Fruit fly (Drosophila melanogaster) whole organism, prepupa: Measurements from ENCODE around the gene Ced-12.
A peak's percentile ranks its signal among the peaks of the same experiment; 100 is the strongest.

Experiments used
- Blimp-1 ChIP-seq: fragments of 200-800 bp; sonication (Bioruptor generic); optimal IDR thresholded peaks from 3 replicates; lab custom pipeline; 2017; ENCODE audit warnings: missing biosample characterization, missing genetic modification characterization, mild to moderate bottlenecking, moderate library complexity, missing genetic modification reagents
- CG11902 ChIP-seq: fragments of 200-800 bp; sonication (Bioruptor generic); optimal IDR thresholded peaks from 3 replicates; lab custom pipeline; 2016; ENCODE audit warnings: missing biosample characterization, missing genetic modification characterization
- CG15336 ChIP-seq: fragments of 200-800 bp; sonication (Bioruptor generic); IDR thresholded peaks from 2 replicates; pipeline ENCODE4 v1.3.6; 2022; ENCODE audit warnings: missing biosample characterization, missing genetic modification characterization
- CG1621 ChIP-seq: fragments of 200-800 bp; sonication (Bioruptor generic); optimal IDR thresholded peaks from 3 replicates; lab custom pipeline; 2018; ENCODE audit warnings: missing biosample characterization, mild to moderate bottlenecking, missing genetic modification characterization
- CG16779 ChIP-seq: fragments of 200-800 bp; sonication (Bioruptor generic); optimal IDR thresholded peaks from 3 replicates; lab custom pipeline; 2017; ENCODE audit warnings: missing biosample characterization, mild to moderate bottlenecking, missing genetic modification characterization
- CG3032 ChIP-seq: fragments of 200-800 bp; optimal IDR thresholded peaks from 2 replicates; lab custom pipeline; 2019; ENCODE audit warnings: missing biosample characterization, mild to moderate bottlenecking, missing genetic modification characterization, moderate library complexity
- CG32006 ChIP-seq: fragments of 200-800 bp; sonication (Bioruptor generic); optimal IDR thresholded peaks from 3 replicates; lab custom pipeline; 2017; ENCODE audit warnings: missing biosample characterization, mild to moderate bottlenecking, missing genetic modification characterization
- CG34406 ChIP-seq: fragments of 200-800 bp; sonication (Bioruptor generic); optimal IDR thresholded peaks from 3 replicates; lab custom pipeline; 2016; ENCODE audit warnings: missing biosample characterization, missing genetic modification characterization
- CG6163 ChIP-seq: fragments of 200-800 bp; sonication (Bioruptor generic); IDR thresholded peaks from 3 replicates; pipeline ENCODE4 v1.3.6; 2022; ENCODE audit warnings: missing biosample characterization, missing genetic modification characterization
- CG6792 ChIP-seq: fragments of 200-800 bp; sonication (Bioruptor generic); optimal IDR thresholded peaks from 3 replicates; lab custom pipeline; 2016; ENCODE audit warnings: missing biosample characterization, missing genetic modification characterization
- CG7368 ChIP-seq: fragments of 200-800 bp; sonication (Bioruptor generic); optimal IDR thresholded peaks from 3 replicates; lab custom pipeline; 2016; ENCODE audit warnings: missing biosample characterization, missing genetic modification characterization
- CG8319 ChIP-seq: fragments of 200-800 bp; sonication (Bioruptor generic); optimal IDR thresholded peaks from 3 replicates; lab custom pipeline; 2016; ENCODE audit warnings: missing biosample characterization, missing genetic modification characterization
- CG8632 ChIP-seq: fragments of 200-800 bp; sonication (Bioruptor generic); optimal IDR thresholded peaks from 3 replicates; lab custom pipeline; 2016; ENCODE audit warnings: missing biosample characterization, missing genetic modification characterization
- CG9139 ChIP-seq: fragments of 200-800 bp; sonication (Bioruptor generic); optimal IDR thresholded peaks from 3 replicates; lab custom pipeline; 2017; ENCODE audit warnings: missing biosample characterization, mild to moderate bottlenecking, missing genetic modification characterization
- Eip75B ChIP-seq: fragments of 200-800 bp; sonication (Bioruptor generic); optimal IDR thresholded peaks from 3 replicates; lab custom pipeline; 2016; ENCODE audit warnings: missing biosample characterization, missing genetic modification characterization
- Eip93F ChIP-seq: fragments of 200-800 bp; sonication (Bioruptor generic); optimal IDR thresholded peaks from 2 replicates; lab custom pipeline; 2016; ENCODE audit warnings: missing biosample characterization, mild to moderate bottlenecking, missing genetic modification characterization
- Ets96B ChIP-seq: fragments of 200-800 bp; optimal IDR thresholded peaks from 2 replicates; lab custom pipeline; 2019; ENCODE audit warnings: missing biosample characterization, mild to moderate bottlenecking, missing genetic modification characterization, moderate library complexity
- Gug ChIP-seq: fragments of 200-800 bp; sonication (Bioruptor generic); IDR thresholded peaks from 2 replicates; pipeline ENCODE4 v1.3.6; 2022; ENCODE audit warnings: missing biosample characterization, missing genetic modification characterization
- Hr38 ChIP-seq: sonication (Bioruptor generic); optimal IDR thresholded peaks from 2 replicates; lab custom pipeline; 2016; ENCODE audit warnings: missing biosample characterization, missing genetic modification characterization
- Hr39 ChIP-seq: fragments of 200-800 bp; sonication (Bioruptor generic); optimal IDR thresholded peaks from 2 replicates; lab custom pipeline; 2016; ENCODE audit warnings: missing biosample characterization, missing genetic modification characterization
- Hr4 ChIP-seq: fragments of 200-800 bp; sonication (Bioruptor generic); optimal IDR thresholded peaks from 3 replicates; lab custom pipeline; 2016; ENCODE audit warnings: missing biosample characterization, missing genetic modification characterization
- Met ChIP-seq: fragments of 200-800 bp; sonication (Bioruptor generic); optimal IDR thresholded peaks from 3 replicates; lab custom pipeline; 2016; ENCODE audit warnings: missing biosample characterization, missing genetic modification characterization
- OdsH ChIP-seq: fragments of 200-800 bp; sonication (Bioruptor generic); optimal IDR thresholded peaks from 3 replicates; lab custom pipeline; 2016; ENCODE audit warnings: missing biosample characterization, missing genetic modification characterization
- Smox ChIP-seq: fragments of 200-800 bp; sonication (Bioruptor generic); optimal IDR thresholded peaks from 3 replicates; lab custom pipeline; 2016; ENCODE audit warnings: missing biosample characterization, missing genetic modification characterization
- Sox14 ChIP-seq: fragments of 200-800 bp; sonication (Bioruptor generic); optimal IDR thresholded peaks from 3 replicates; lab custom pipeline; 2016; ENCODE audit warnings: missing biosample characterization, missing genetic modification characterization
- Sox15 ChIP-seq: fragments of 200-800 bp; sonication (Bioruptor generic); optimal IDR thresholded peaks from 3 replicates; lab custom pipeline; 2016; ENCODE audit warnings: missing biosample characterization, missing genetic modification characterization
- achi ChIP-seq: fragments of 200-800 bp; sonication (Bioruptor generic); optimal IDR thresholded peaks from 3 replicates; lab custom pipeline; 2016; ENCODE audit warnings: missing biosample characterization, missing genetic modification characterization
- acj6 ChIP-seq: fragments of 200-800 bp; sonication (Bioruptor generic); optimal IDR thresholded peaks from 3 replicates; lab custom pipeline; 2016; ENCODE audit warnings: missing biosample characterization, missing genetic modification characterization
- fd59A ChIP-seq: fragments of 200-800 bp; sonication (Bioruptor generic); optimal IDR thresholded peaks from 2 replicates; lab custom pipeline; 2017; ENCODE audit warnings: missing biosample characterization, mild to moderate bottlenecking, missing genetic modification characterization, missing genetic modification reagents
- fd85E ChIP-seq: fragments of 200-800 bp; sonication (Bioruptor generic); optimal IDR thresholded peaks from 3 replicates; lab custom pipeline; 2016; ENCODE audit warnings: missing biosample characterization, missing genetic modification characterization
- pdm3 ChIP-seq: fragments of 200-800 bp; sonication (Bioruptor generic); optimal IDR thresholded peaks from 3 replicates; lab custom pipeline; 2016; ENCODE audit warnings: missing biosample characterization, missing genetic modification characterization
- salr ChIP-seq, 2 experiments: fragments of 200-800 bp; sonication (Bioruptor generic); optimal IDR thresholded peaks; 3 replicates each; lab custom pipeline; 2016 to 2018; ENCODE audit warnings: missing biosample characterization in 2 of 2, missing genetic modification characterization in 2 of 2, mild to moderate bottlenecking in 1 of 2
- spab ChIP-seq: fragments of 200-800 bp; sonication (Bioruptor generic); optimal IDR thresholded peaks from 2 replicates; lab custom pipeline; 2017; ENCODE audit warnings: missing biosample characterization, mild to moderate bottlenecking, missing genetic modification characterization, missing genetic modification reagents
- ss ChIP-seq, 2 experiments: fragments of 200-800 bp; sonication (Bioruptor generic); optimal IDR thresholded peaks; 2 replicates in 1 of 2; 3 replicates in 1 of 2; lab custom pipeline; 2017 to 2018; ENCODE audit warnings: mild to moderate bottlenecking in 2 of 2, missing biosample characterization in 2 of 2, missing genetic modification characterization in 2 of 2, moderate library complexity in 1 of 2
- svp ChIP-seq: fragments of 200-800 bp; sonication (Bioruptor generic); peaks from one replicate; lab custom pipeline; 2016; ENCODE audit warnings: missing biosample characterization, missing genetic modification characterization
- topi ChIP-seq: fragments of 200-800 bp; sonication (Bioruptor generic); optimal IDR thresholded peaks from 3 replicates; lab custom pipeline; 2016; ENCODE audit warnings: missing biosample characterization, missing genetic modification characterization

Gene Ced-12

DNA sequence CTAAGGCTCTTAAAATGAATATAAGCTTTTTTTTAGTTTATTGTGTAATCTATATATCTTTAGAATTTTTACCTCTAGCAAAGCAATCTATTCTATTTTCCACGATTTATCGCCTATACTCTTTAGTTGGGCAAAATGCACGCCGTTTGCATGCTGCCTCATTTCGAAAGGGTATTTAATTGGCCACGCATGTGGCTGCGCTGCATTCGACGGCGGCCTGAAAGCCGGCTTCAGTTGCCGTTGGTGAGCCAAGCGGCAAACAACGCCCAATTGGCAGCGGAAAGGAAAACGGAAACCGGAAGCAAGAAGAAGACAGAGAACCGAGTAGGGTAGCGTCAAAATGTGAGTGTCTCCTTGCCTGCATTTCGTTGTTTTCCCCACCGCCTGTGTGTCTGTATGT lies 21.8 kb upstream of the Ced-12 start, which contains the start of gene CG14947 (continued):
- TF ChIP-seq salr (GFP tag; optimal IDR thresholded peaks at IDR 0.05; lab: Kevin White, UChicago): no peak
- peak; percentile 47 for TF ChIP-seq Hr4
- TF ChIP-seq pdm3 (GFP tag; lab: Kevin White, UChicago): peak; percentile 41
- peak; percentile 15 for TF ChIP-seq Smox (GFP tag; lab: Kevin White, UChicago)
- TF ChIP-seq CG3032: no peak
- TF ChIP-seq CG11902 (GFP tag; lab: Kevin White, UChicago): no peak
- TF ChIP-seq fd59A (GFP tag; lab: Kevin White, UChicago): no peak
- peak; percentile 4 for TF ChIP-seq CG34406 (GFP tag; lab: Kevin White, UChicago)
- no peak for TF ChIP-seq acj6 (GFP tag; lab: Kevin White, UChicago)
- TF ChIP-seq achi (GFP tag; lab: Kevin White, UChicago): peak; percentile 15
- peak; percentile 10 for TF ChIP-seq CG6792 (GFP tag; lab: Kevin White, UChicago)
- TF ChIP-seq CG1621 (tag; lab: Kevin White, UChicago): no peak
- TF ChIP-seq svp (GFP tag; lab: Kevin White, UChicago): no peak
- no peak for TF ChIP-seq Sox14 (GFP tag; lab: Kevin White, UChicago)
- no peak for TF ChIP-seq Hr38 (GFP tag; lab: Kevin White, UChicago)
- TF ChIP-seq CG9139 (GFP tag; lab: Kevin White, UChicago): peak; percentile 20
- TF ChIP-seq OdsH (GFP tag; lab: Kevin White, UChicago): peak; percentile 36
- TF ChIP-seq Hr39: peak; percentile 22
- no peak for TF ChIP-seq CG8319 (GFP tag; lab: Kevin White, UChicago)
- TF ChIP-seq CG16779 (tag; lab: Kevin White, UChicago): no peak
- TF ChIP-seq CG7368 (GFP tag; lab: Kevin White, UChicago): no peak
- TF ChIP-seq CG32006: peak; percentile 37
- TF ChIP-seq fd85E (GFP tag; lab: Kevin White, UChicago): no peak
- peak; percentile 21 to 39 for TF ChIP-seq ss (GFP tag; optimal IDR thresholded peaks at IDR 0.05; lab: Kevin White, UChicago)
- TF ChIP-seq Gug (GFP tag; lab: Robert Waterston, UW): no peak
- peak; percentile 0 for TF ChIP-seq topi (GFP tag; lab: Kevin White, UChicago)
- no peak; the same call in 2 of the 3 replicates for TF ChIP-seq CG6163 (GFP tag; lab: Robert Waterston, UW)
- TF ChIP-seq Blimp-1 (GFP tag; lab: Kevin White, UChicago): no peak
- peak; percentile 51 for TF ChIP-seq CG15336 (GFP tag; lab: Robert Waterston, UW)
- TF ChIP-seq Ets96B: no peak
- TF ChIP-seq Eip93F: no peak

DNA sequence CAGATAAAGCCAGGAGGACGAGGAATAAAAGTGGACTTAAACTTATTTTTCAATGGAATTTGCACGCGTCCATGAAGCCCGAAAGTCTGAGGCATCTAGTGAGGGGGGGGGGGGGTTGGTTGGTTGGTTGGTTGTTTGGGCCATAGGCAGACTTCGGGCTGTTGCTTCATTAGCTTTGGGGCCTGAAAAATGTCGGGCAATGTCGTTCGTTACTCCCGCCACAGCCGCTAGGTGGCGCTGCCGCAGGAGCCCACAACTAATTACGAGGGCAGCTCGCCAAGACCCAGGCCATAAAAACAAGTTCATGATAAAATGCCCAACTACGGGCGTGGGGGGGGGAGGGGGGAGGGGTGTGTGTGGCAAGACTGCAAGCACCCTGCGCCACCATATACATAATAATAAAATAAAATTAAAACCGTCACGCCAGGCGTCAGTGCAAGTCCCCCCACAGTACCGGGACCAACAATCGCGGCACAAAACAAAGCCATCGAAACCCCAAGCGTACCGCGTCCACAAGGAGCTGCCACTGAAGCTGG lies 19.4 kb upstream of the Ced-12 start:
- TF ChIP-seq Met (GFP tag; lab: Kevin White, UChicago): no peak
- TF ChIP-seq ss (GFP tag; optimal IDR thresholded peaks at IDR 0.05; lab: Kevin White, UChicago): peak; percentile 1 to 30
- TF ChIP-seq, all 60 proteins: peak for 1

DNA sequence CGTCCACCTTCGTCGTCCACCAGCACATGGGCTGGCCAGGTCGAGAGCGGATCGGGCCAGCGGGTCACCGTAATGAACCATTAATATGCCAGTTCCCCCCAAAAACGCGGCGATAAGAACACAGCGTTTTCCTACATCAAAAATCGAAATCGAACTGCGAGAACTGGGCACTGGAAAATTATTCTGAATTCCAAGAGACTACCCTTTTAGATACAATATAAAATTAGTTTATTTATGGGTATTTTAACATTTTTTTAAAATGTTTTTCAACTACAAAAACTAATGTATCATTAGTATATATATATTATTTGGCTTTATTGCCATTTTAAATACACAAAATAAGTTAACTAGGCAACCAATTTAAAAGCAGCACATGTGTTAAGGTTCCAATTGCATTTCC lies 18.9 kb upstream of the Ced-12 start:
- TF ChIP-seq Eip75B (no peak), Sox15 (no peak), CG8319 (GFP tag; lab: Kevin White, UChicago) (no peak), CG8632 (GFP tag; lab: Kevin White, UChicago) (no peak), CG3032 (no peak), ss (GFP tag; optimal IDR thresholded peaks at IDR 0.05; lab: Kevin White, UChicago) (no peak), spab (GFP tag; lab: Kevin White, UChicago) (no peak), fd59A (GFP tag; lab: Kevin White, UChicago) (no peak), svp (GFP tag; lab: Kevin White, UChicago) (peak; percentile 61)
- TF ChIP-seq, all 60 proteins: peak for 1
